Worm (Caenorhabditis elegans) whole organism, L4 larva: ENCODE measurements around the gene Y55F3BL.6.
"Not testable (repeated sequence)": the region's sequence is repeated elsewhere in the genome, so short reads cannot be mapped to it uniquely, and the experiment has no call there.

Source experiments
- F49E8.2 ChIP-seq: sonication (generic microtip); optimal IDR thresholded peaks from 2 replicates; lab custom pipeline; 2016; ENCODE audit warnings: missing compliant biosample characterization, mild to moderate bottlenecking, missing genetic modification characterization, borderline replicate concordance
- ama-1 ChIP-seq: fragments of 150-350 bp; optimal IDR thresholded peaks from 2 replicates; lab custom pipeline; 2014; ENCODE audit warnings: inconsistent platforms, mixed read lengths
- ceh-82 ChIP-seq: sonication (generic microtip); optimal IDR thresholded peaks from 2 replicates; lab custom pipeline; 2017; ENCODE audit warnings: missing biosample characterization, missing genetic modification characterization
- daf-8 ChIP-seq: fragments of 200-800 bp; sonication (Bioruptor generic); IDR thresholded peaks from 2 replicates; pipeline ENCODE4 v1.3.6; 2022; ENCODE audit warnings: missing genetic modification characterization, missing compliant biosample characterization
- pha-4 ChIP-seq, 2 experiments: fragments of 150-350 bp in 1 of 2; fragments of 200-800 bp in 1 of 2; sonication (Bioruptor generic) in 1 of 2; IDR thresholded peaks in 1 of 2; optimal IDR thresholded peaks in 1 of 2; 2 replicates each; pipeline versions ENCODE4 v1.3.6 to Lab custom; 2014 to 2022; ENCODE audit warnings: missing genetic modification characterization in 2 of 2, missing genetic modification reagents in 2 of 2, missing biosample characterization in 1 of 2, missing compliant biosample characterization in 1 of 2
- pqm-1 ChIP-seq: sonication (generic microtip); optimal IDR thresholded peaks from 2 replicates; lab custom pipeline; 2017; ENCODE audit warnings: missing biosample characterization, missing genetic modification characterization
- unc-130 ChIP-seq: sonication (generic microtip); optimal IDR thresholded peaks from 2 replicates; lab custom pipeline; 2016; ENCODE audit warnings: missing genetic modification reagents, missing genetic modification characterization, missing compliant biosample characterization

DNA sequence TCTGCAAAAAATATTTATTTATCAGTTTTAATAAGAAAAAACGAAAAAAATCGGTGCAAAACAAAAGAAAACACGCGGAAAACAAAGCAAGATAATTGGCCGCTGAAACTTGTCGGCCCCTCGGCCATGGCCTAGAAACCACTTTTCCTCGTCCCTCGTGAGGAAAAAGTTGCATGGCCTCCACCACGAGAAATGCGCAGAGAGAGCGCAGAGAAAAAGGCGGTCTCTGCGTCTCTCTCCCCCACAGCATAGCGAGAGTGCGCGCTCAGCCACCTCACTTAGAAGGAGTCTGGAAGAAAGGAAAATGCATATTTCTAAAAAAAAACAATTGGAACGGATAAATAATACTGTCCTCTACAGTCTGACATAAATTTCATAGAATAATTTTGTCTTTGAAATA, 6.5 kb upstream of the Y55F3BL.6 start:
- not testable (repeated sequence) for TF ChIP-seq F49E8.2 (tag; lab: Kevin White, UChicago); ceh-82 (tag; lab: Kevin White, UChicago); pha-4 (tag; optimal IDR thresholded peaks at IDR 0.05; lab: Kevin White, UChicago); pqm-1 (tag; lab: Kevin White, UChicago); daf-8 (GFP tag; lab: Robert Waterston, UW); ama-1 (lab: Kevin White, UChicago)
- TF ChIP-seq unc-130 (GFP tag; lab: Kevin White, UChicago), result peak; percentile 0
- peak; percentile 37; the same call in 1 of the 2 replicates for TF ChIP-seq pha-4 (GFP tag; IDR thresholded peaks at IDR 0.05; lab: Robert Waterston, UW)
